Fruit fly (Drosophila melanogaster): ENCODE results near the gene Trpml.

DNA sequence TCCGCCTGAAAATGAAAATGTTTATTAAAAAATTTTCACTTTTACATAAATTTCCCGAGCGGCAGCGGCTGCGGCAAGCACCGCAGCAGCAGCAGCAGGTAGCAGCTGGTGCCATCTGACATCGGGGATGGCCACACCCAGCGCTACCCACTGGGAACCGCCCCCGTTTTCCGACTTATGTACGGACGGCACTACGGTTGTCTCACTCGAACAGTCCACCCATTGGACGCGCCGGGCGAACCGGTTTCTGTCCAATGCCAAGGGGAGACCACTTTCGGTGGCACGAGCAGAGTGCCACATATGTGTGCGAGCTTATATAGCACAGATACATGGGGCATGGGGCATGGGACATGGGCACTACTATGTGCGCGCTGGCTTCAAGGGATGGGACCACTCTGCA, 35.2 kb downstream of the Trpml start:
- TF ChIP-seq h (optimal IDR thresholded peaks at IDR 0.05), result no peak
- no peak for TF ChIP-seq psq (optimal IDR thresholded peaks at IDR 0.05)
- TF ChIP-seq ttk (optimal IDR thresholded peaks at IDR 0.05), result no peak
